Worm (Caenorhabditis elegans) whole organism, young adult: ENCODE measurements around the gene spe-27.

Experiments
- B0019.2 ChIP-seq: fragments of 200-800 bp; sonication (Bioruptor generic); conservative IDR thresholded peaks from 2 replicates; pipeline ENCODE4 v1.3.6; 2022; ENCODE audit warnings: missing genetic modification reagents, missing genetic modification characterization, missing compliant biosample characterization
- B0336.3 ChIP-seq: fragments of 200-800 bp; sonication (Bioruptor generic); IDR thresholded peaks from 2 replicates; pipeline ENCODE4 v1.3.6; 2022; ENCODE audit warnings: missing genetic modification characterization, missing compliant biosample characterization
- D2030.7 ChIP-seq: fragments of 200-800 bp; sonication (Bioruptor generic); IDR thresholded peaks from 2 replicates; pipeline ENCODE4 v1.3.6; 2022; ENCODE audit warnings: missing genetic modification reagents, missing genetic modification characterization, missing compliant biosample characterization
- F22D6.2 ChIP-seq: sonication (generic microtip); optimal IDR thresholded peaks from 2 replicates; lab custom pipeline; 2016; ENCODE audit warnings: mild to moderate bottlenecking, missing genetic modification characterization, missing compliant biosample characterization
- F23B12.7 ChIP-seq: sonication (generic microtip); optimal IDR thresholded peaks from 2 replicates; lab custom pipeline; 2017; ENCODE audit warnings: missing genetic modification characterization, mild to moderate bottlenecking, missing compliant biosample characterization, antibody characterized with exemption, moderate library complexity; ENCODE audit not compliant: insufficient read depth
- F33H1.4 ChIP-seq: fragments of 200-800 bp; sonication (Bioruptor generic); IDR thresholded peaks from 2 replicates; pipeline ENCODE4 v1.3.6; 2022; ENCODE audit warnings: missing genetic modification reagents, missing genetic modification characterization, missing compliant biosample characterization
- F49E8.2 ChIP-seq: sonication (generic microtip); optimal IDR thresholded peaks from 3 replicates; lab custom pipeline; 2017; ENCODE audit warnings: missing genetic modification characterization, mild to moderate bottlenecking, missing compliant biosample characterization, antibody characterized with exemption, moderate library complexity; ENCODE audit not compliant: insufficient read depth
- F52B5.7 ChIP-seq: sonication (generic microtip); optimal IDR thresholded peaks from 2 replicates; lab custom pipeline; 2016; ENCODE audit warnings: mild to moderate bottlenecking, missing genetic modification characterization, missing compliant biosample characterization
- F55B11.4 ChIP-seq: sonication (generic microtip); optimal IDR thresholded peaks from 2 replicates; lab custom pipeline; 2016; ENCODE audit warnings: missing compliant biosample characterization, missing genetic modification characterization, borderline replicate concordance; ENCODE audit not compliant: insufficient read depth
- K12H6.12 ChIP-seq: fragments of 200-800 bp; sonication (Bioruptor generic); optimal IDR thresholded peaks from 2 replicates; lab custom pipeline; 2018; ENCODE audit warnings: mild to moderate bottlenecking, missing genetic modification characterization, missing compliant biosample characterization
- Y56A3A.18 ChIP-seq: fragments of 200-800 bp; sonication (Bioruptor generic); IDR thresholded peaks from 2 replicates; pipeline ENCODE4 v1.3.6; 2022; ENCODE audit warnings: missing genetic modification reagents, missing genetic modification characterization, missing compliant biosample characterization
- ama-1 ChIP-seq, 3 experiments: fragments of 150-350 bp in 1 of 3; sonication (generic microtip) in 2 of 3; optimal IDR thresholded peaks; 2 replicates each; lab custom pipeline; 2014 to 2018; ENCODE audit warnings: missing biosample characterization in 2 of 3, missing genetic modification characterization in 2 of 3, missing genetic modification reagents in 2 of 3
- attf-6 ChIP-seq: fragments of 200-800 bp; sonication (Bioruptor generic); IDR thresholded peaks from 2 replicates; pipeline ENCODE4 v1.3.6; 2022; ENCODE audit warnings: missing genetic modification reagents, missing genetic modification characterization, missing compliant biosample characterization
- bed-1 ChIP-seq: fragments of 200-800 bp; sonication (Bioruptor generic); IDR thresholded peaks from 2 replicates; pipeline ENCODE4 v1.3.6; 2022; ENCODE audit warnings: missing genetic modification reagents, missing genetic modification characterization, missing compliant biosample characterization
- ccch-3 ChIP-seq: fragments of 200-800 bp; sonication (Bioruptor generic); optimal IDR thresholded peaks from 2 replicates; lab custom pipeline; 2018; ENCODE audit warnings: mild to moderate bottlenecking, missing genetic modification characterization, missing compliant biosample characterization
- ceh-27 ChIP-seq: fragments of 200-800 bp; sonication (Bioruptor generic); optimal IDR thresholded peaks from 2 replicates; lab custom pipeline; 2018; ENCODE audit warnings: mild to moderate bottlenecking, missing genetic modification characterization, moderate library complexity, missing compliant biosample characterization
- ceh-40 ChIP-seq: fragments of 200-800 bp; sonication (Bioruptor generic); IDR thresholded peaks from 2 replicates; pipeline ENCODE4 v1.3.6; 2022; ENCODE audit warnings: missing genetic modification characterization, missing compliant biosample characterization
- ceh-91 ChIP-seq: fragments of 200-800 bp; sonication (Bioruptor generic); IDR thresholded peaks from 2 replicates; pipeline ENCODE4 v1.3.6; 2022; ENCODE audit warnings: missing genetic modification reagents, missing genetic modification characterization, missing compliant biosample characterization
- die-1 ChIP-seq: sonication (generic microtip); optimal IDR thresholded peaks from 2 replicates; lab custom pipeline; 2016; ENCODE audit warnings: missing genotype, mild to moderate bottlenecking, missing genetic modification characterization, missing compliant biosample characterization
- dox-1 ChIP-seq: fragments of 200-800 bp; sonication (Bioruptor generic); IDR thresholded peaks from 2 replicates; pipeline ENCODE4 v1.3.6; 2022; ENCODE audit warnings: missing genetic modification reagents, missing genetic modification characterization, missing compliant biosample characterization
- efl-1 ChIP-seq: fragments of 150-350 bp; optimal IDR thresholded peaks from 2 replicates; lab custom pipeline; 2014; ENCODE audit warnings: missing biosample characterization, missing genetic modification reagents, missing genetic modification characterization
- egl-44 ChIP-seq: fragments of 200-800 bp; sonication (Bioruptor generic); IDR thresholded peaks from 2 replicates; pipeline ENCODE4 v1.3.6; 2022; ENCODE audit warnings: missing genetic modification reagents, missing genetic modification characterization, missing compliant biosample characterization
- egrh-3 ChIP-seq: fragments of 200-800 bp; sonication (Bioruptor generic); IDR thresholded peaks from 2 replicates; pipeline ENCODE4 v1.3.6; 2022; ENCODE audit warnings: missing genetic modification reagents, missing genetic modification characterization, missing compliant biosample characterization
- ets-4 ChIP-seq: fragments of 200-800 bp; sonication (Bioruptor generic); optimal IDR thresholded peaks from 2 replicates; lab custom pipeline; 2018; ENCODE audit warnings: mild to moderate bottlenecking, missing genetic modification characterization, missing compliant biosample characterization
- gei-17 ChIP-seq: fragments of 200-800 bp; sonication (Bioruptor generic); optimal IDR thresholded peaks from 2 replicates; lab custom pipeline; 2018; ENCODE audit warnings: mild to moderate bottlenecking, missing genetic modification characterization, missing compliant biosample characterization
- hlh-12 ChIP-seq: sonication (generic microtip); optimal IDR thresholded peaks from 2 replicates; lab custom pipeline; 2016; ENCODE audit warnings: missing genetic modification characterization, missing compliant biosample characterization
- hmg-20 ChIP-seq: fragments of 200-800 bp; sonication (Bioruptor generic); IDR thresholded peaks from 2 replicates; pipeline ENCODE4 v1.3.6; 2022; ENCODE audit warnings: missing genetic modification reagents, missing genetic modification characterization, missing compliant biosample characterization
- hsf-1 ChIP-seq: fragments of 200-800 bp; sonication (Bioruptor generic); IDR thresholded peaks from 2 replicates; pipeline ENCODE4 v1.3.6; 2022; ENCODE audit warnings: missing genetic modification reagents, missing genetic modification characterization, missing compliant biosample characterization
- let-607 ChIP-seq, 2 experiments: fragments of 200-800 bp in 1 of 2; sonication (Bioruptor generic) in 1 of 2; sonication (generic microtip) in 1 of 2; optimal IDR thresholded peaks; 2 replicates each; lab custom pipeline; 2016 to 2018; ENCODE audit warnings: mild to moderate bottlenecking in 2 of 2, missing compliant biosample characterization in 2 of 2, missing genetic modification characterization in 2 of 2, moderate library complexity in 2 of 2, missing genotype in 1 of 2
- lin-26 ChIP-seq: fragments of 200-800 bp; sonication (Bioruptor generic); IDR thresholded peaks from 2 replicates; pipeline ENCODE4 v1.3.6; 2022; ENCODE audit warnings: missing genetic modification reagents, missing genetic modification characterization, missing compliant biosample characterization
- lin-40 ChIP-seq: sonication (generic microtip); optimal IDR thresholded peaks from 2 replicates; lab custom pipeline; 2016; ENCODE audit warnings: missing genetic modification characterization, mild to moderate bottlenecking, missing compliant biosample characterization, missing genotype, missing genetic modification reagents
- lsl-1 ChIP-seq: fragments of 200-800 bp; sonication (Bioruptor generic); optimal IDR thresholded peaks from 2 replicates; lab custom pipeline; 2018; ENCODE audit warnings: mild to moderate bottlenecking, missing genetic modification characterization, moderate library complexity, missing compliant biosample characterization
- mcd-1 ChIP-seq: fragments of 200-800 bp; sonication (Bioruptor generic); IDR thresholded peaks from 2 replicates; pipeline ENCODE4 v1.3.6; 2022; ENCODE audit warnings: missing genetic modification reagents, missing genetic modification characterization, missing compliant biosample characterization
- mxl-1 ChIP-seq: sonication (generic microtip); optimal IDR thresholded peaks from 2 replicates; lab custom pipeline; 2016; ENCODE audit warnings: missing genetic modification characterization, missing compliant biosample characterization
- nhr-80 ChIP-seq: sonication (generic microtip); optimal IDR thresholded peaks from 2 replicates; lab custom pipeline; 2016; ENCODE audit warnings: missing genetic modification characterization, missing compliant biosample characterization
- pbrm-1 ChIP-seq: fragments of 200-800 bp; sonication (Bioruptor generic); IDR thresholded peaks from 2 replicates; pipeline ENCODE4 v1.3.6; 2022; ENCODE audit warnings: missing genetic modification reagents, missing genetic modification characterization, missing compliant biosample characterization
- sdz-38 ChIP-seq: sonication (generic microtip); optimal IDR thresholded peaks from 2 replicates; lab custom pipeline; 2016; ENCODE audit warnings: missing genotype, missing genetic modification characterization, missing compliant biosample characterization
- snpc-1.1 ChIP-seq: sonication (generic microtip); optimal IDR thresholded peaks from 2 replicates; lab custom pipeline; 2017; ENCODE audit warnings: missing genetic modification characterization, mild to moderate bottlenecking, missing compliant biosample characterization, antibody characterized with exemption, moderate library complexity, missing genotype, missing genetic modification reagents; ENCODE audit not compliant: insufficient read depth
- snpc-1.3 ChIP-seq: sonication (generic microtip); optimal IDR thresholded peaks from 2 replicates; lab custom pipeline; 2017; ENCODE audit warnings: missing genetic modification characterization, mild to moderate bottlenecking, missing compliant biosample characterization, antibody characterized with exemption, moderate library complexity, missing genotype, missing genetic modification reagents; ENCODE audit not compliant: insufficient read depth
- snpc-3.4 ChIP-seq: sonication (generic microtip); optimal IDR thresholded peaks from 2 replicates; lab custom pipeline; 2017; ENCODE audit warnings: missing genetic modification characterization, mild to moderate bottlenecking, missing compliant biosample characterization, antibody characterized with exemption, moderate library complexity, missing genotype, missing genetic modification reagents
- snpc-4 ChIP-seq, 5 experiments: fragments of 150-350 bp in 1 of 5; sonication (generic microtip) in 4 of 5; optimal IDR thresholded peaks; 2 replicates each; lab custom pipeline; 2014 to 2018; ENCODE audit warnings: missing genetic modification characterization in 5 of 5, missing biosample characterization in 3 of 5, antibody characterized with exemption in 2 of 5, mild to moderate bottlenecking in 2 of 5, missing compliant biosample characterization in 2 of 5, missing genotype in 2 of 5, moderate library complexity in 2 of 5, missing genetic modification reagents in 1 of 5
- unc-62 ChIP-seq: fragments of 150-350 bp; optimal IDR thresholded peaks from 2 replicates; lab custom pipeline; 2014; ENCODE audit warnings: missing biosample characterization, missing genetic modification reagents, missing genetic modification characterization
- ztf-22 ChIP-seq: fragments of 200-800 bp; sonication (Bioruptor generic); optimal IDR thresholded peaks from 2 replicates; lab custom pipeline; 2018; ENCODE audit warnings: mild to moderate bottlenecking, missing genetic modification characterization, moderate library complexity, missing compliant biosample characterization

Gene spe-27

ce11 chrIV:5839178-5839577, 26.5 kb downstream of the spe-27 start, which contains the start of gene C06E7.2 (continued):
- no peak for TF ChIP-seq sdz-38 (tag; lab: Kevin White, UChicago)

ce11 chrIV:5834182-5834581, 31.5 kb downstream of the spe-27 start:
- no peak for TF ChIP-seq efl-1 (GFP tag; lab: Kevin White, UChicago)
- no peak for TF ChIP-seq bed-1 (GFP tag; lab: Robert Waterston, UW)

DNA sequence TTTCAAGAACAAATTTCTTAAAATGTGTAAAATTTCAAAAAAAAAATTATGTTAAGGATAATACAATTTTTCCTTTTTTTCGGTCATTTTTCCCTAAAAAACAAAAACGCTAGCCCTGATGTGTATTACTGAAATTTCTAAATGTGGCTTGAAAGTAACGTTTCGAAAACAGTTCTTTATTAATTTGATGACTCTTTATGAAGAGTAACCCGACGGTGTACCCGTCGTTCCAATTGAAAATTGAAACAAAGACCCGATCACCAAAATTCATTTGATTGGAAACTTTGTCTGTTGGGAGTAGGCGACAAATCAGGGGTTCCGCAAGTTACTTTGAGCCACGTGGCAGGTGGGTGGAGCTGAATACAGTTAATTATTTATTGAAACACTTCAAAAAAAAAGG, 32.9 kb downstream of the spe-27 start:
- TF ChIP-seq F33H1.4 (GFP tag; lab: Robert Waterston, UW) (no peak), B0019.2 (GFP tag; lab: Robert Waterston, UW) (no peak), ama-1 (optimal IDR thresholded peaks at IDR 0.05; lab: Kevin White, UChicago) (no peak), ama-1 (GFP tag; optimal IDR thresholded peaks at IDR 0.05; lab: Kevin White, UChicago) (no peak), nhr-80 (tag; lab: Kevin White, UChicago) (no peak), F23B12.7 (tag; lab: Kevin White, UChicago) (no peak), F55B11.4 (tag; lab: Kevin White, UChicago) (no peak), ceh-40 (GFP tag; lab: Robert Waterston, UW) (no peak), ccch-3 (GFP tag; lab: Kevin White, UChicago) (no peak), unc-62 (no peak), mcd-1 (GFP tag; lab: Robert Waterston, UW) (no peak), hsf-1 (GFP tag; lab: Robert Waterston, UW) (no peak), Y56A3A.18 (GFP tag; lab: Robert Waterston, UW) (no peak), attf-6 (GFP tag; lab: Robert Waterston, UW) (peak; percentile 74), D2030.7 (GFP tag; lab: Robert Waterston, UW) (peak; percentile 79), F52B5.7 (tag; lab: Kevin White, UChicago) (no peak), die-1 (tag; lab: Kevin White, UChicago) (no peak), mxl-1 (tag; lab: Kevin White, UChicago) (no peak), ztf-22 (GFP tag; lab: Kevin White, UChicago) (no peak), hmg-20 (GFP tag; lab: Robert Waterston, UW) (no peak), F22D6.2 (tag; lab: Kevin White, UChicago) (no peak), F49E8.2 (tag; lab: Kevin White, UChicago) (peak; percentile 15), efl-1 (GFP tag; lab: Kevin White, UChicago) (no peak), K12H6.12 (no peak), let-607 (tag; optimal IDR thresholded peaks at IDR 0.05; lab: Kevin White, UChicago) (no peak), snpc-1.3 (tag; lab: Kevin White, UChicago) (no peak), B0336.3 (GFP tag; lab: Robert Waterston, UW) (no peak), gei-17 (GFP tag; lab: Kevin White, UChicago) (no peak), egrh-3 (GFP tag; lab: Robert Waterston, UW) (no peak), egl-44 (GFP tag; lab: Robert Waterston, UW) (no peak), snpc-1.1 (tag; lab: Kevin White, UChicago) (peak; percentile 85), snpc-3.4 (tag; lab: Kevin White, UChicago) (no peak), ceh-91 (GFP tag; lab: Robert Waterston, UW) (no peak), snpc-4 (GFP tag; optimal IDR thresholded peaks at IDR 0.05; lab: Kevin White, UChicago) (peak; percentile 56), snpc-4 (tag; optimal IDR thresholded peaks at IDR 0.05; lab: Kevin White, UChicago) (peak; percentile 49 to 93 (median 84)), dox-1 (GFP tag; lab: Robert Waterston, UW) (no peak), pbrm-1 (GFP tag; lab: Robert Waterston, UW) (0 out of 2 replicates have a peak, but pooled peaks have one; percentile 11), hlh-12 (tag; lab: Kevin White, UChicago) (no peak), ets-4 (no peak), lin-26 (no peak), lsl-1 (no peak), ceh-27 (GFP tag; lab: Kevin White, UChicago) (no peak), lin-40 (no peak)
